Fruit fly (Drosophila melanogaster) whole organism, embryonic: Measurements from ENCODE around the gene Mics1.

ENCODE experiments used
- ATbp ChIP-seq: fragments of 200-800 bp; sonication (Bioruptor generic); optimal IDR thresholded peaks from 2 replicates; lab custom pipeline; 2017; ENCODE audit warnings: missing biosample characterization, mild to moderate bottlenecking, missing genetic modification characterization, missing genetic modification reagents
- Abd-B ChIP-seq: fragments of 200-800 bp; sonication (Bioruptor generic); optimal IDR thresholded peaks from 2 replicates; lab custom pipeline; 2018; ENCODE audit warnings: missing biosample characterization, mild to moderate bottlenecking, missing genetic modification characterization, moderate library complexity
- CG10959 ChIP-seq: fragments of 200-800 bp; sonication (Bioruptor generic); IDR thresholded peaks from 2 replicates; pipeline ENCODE4 v1.3.6; 2022; ENCODE audit warnings: missing biosample characterization, missing genetic modification characterization
- CG12391 ChIP-seq: fragments of 200-800 bp; sonication (Bioruptor generic); optimal IDR thresholded peaks from 3 replicates; lab custom pipeline; 2018; ENCODE audit warnings: missing biosample characterization, mild to moderate bottlenecking, missing genetic modification characterization, moderate library complexity
- CG14441 ChIP-seq: fragments of 200-800 bp; sonication (Bioruptor generic); IDR thresholded peaks from 2 replicates; pipeline ENCODE4 v1.3.6; 2022; ENCODE audit warnings: missing biosample characterization, missing genetic modification characterization
- CG15696 ChIP-seq: fragments of 200-800 bp; sonication (Bioruptor generic); optimal IDR thresholded peaks from 2 replicates; lab custom pipeline; 2019; ENCODE audit warnings: missing biosample characterization, mild to moderate bottlenecking, missing genetic modification characterization, moderate library complexity
- CG30431 ChIP-seq: fragments of 200-800 bp; sonication (Bioruptor generic); optimal IDR thresholded peaks from 2 replicates; lab custom pipeline; 2017; ENCODE audit warnings: missing biosample characterization, missing genetic modification characterization
- CG31224 ChIP-seq: fragments of 200-800 bp; sonication (Bioruptor generic); IDR thresholded peaks from 2 replicates; pipeline ENCODE4 v1.3.6; 2022; ENCODE audit warnings: missing biosample characterization, missing genetic modification characterization
- CG32772 ChIP-seq: fragments of 200-800 bp; sonication (Bioruptor generic); IDR thresholded peaks from 2 replicates; pipeline ENCODE4 v1.3.6; 2022; ENCODE audit warnings: missing biosample characterization, missing genetic modification characterization
- CG33557 ChIP-seq: fragments of 200-800 bp; sonication (Bioruptor generic); optimal IDR thresholded peaks from 2 replicates; lab custom pipeline; 2019; ENCODE audit warnings: missing biosample characterization, mild to moderate bottlenecking, missing genetic modification characterization, moderate library complexity
- CG34376 ChIP-seq: fragments of 200-800 bp; sonication (Bioruptor generic); optimal IDR thresholded peaks from 2 replicates; lab custom pipeline; 2018; ENCODE audit warnings: missing biosample characterization, mild to moderate bottlenecking, missing genetic modification characterization
- CG5180 ChIP-seq: fragments of 200-800 bp; sonication (Bioruptor generic); optimal IDR thresholded peaks from 3 replicates; lab custom pipeline; 2017; ENCODE audit warnings: missing biosample characterization, missing genetic modification characterization, mild to moderate bottlenecking, moderate library complexity, missing genetic modification reagents
- CG7839 ChIP-seq: fragments of 200-800 bp; sonication (Bioruptor generic); optimal IDR thresholded peaks from 3 replicates; lab custom pipeline; 2018; ENCODE audit warnings: missing biosample characterization, mild to moderate bottlenecking, missing genetic modification characterization, moderate library complexity
- CG7928 ChIP-seq: fragments of 200-800 bp; sonication (Bioruptor generic); optimal IDR thresholded peaks from 2 replicates; lab custom pipeline; 2017; ENCODE audit warnings: missing biosample characterization, mild to moderate bottlenecking, missing genetic modification characterization
- CG7987 ChIP-seq: fragments of 200-800 bp; sonication (Bioruptor generic); optimal IDR thresholded peaks from 2 replicates; lab custom pipeline; 2018; ENCODE audit warnings: missing biosample characterization, mild to moderate bottlenecking, missing genetic modification characterization, moderate library complexity
- CG8089 ChIP-seq: fragments of 200-800 bp; sonication (Bioruptor generic); optimal IDR thresholded peaks from 3 replicates; lab custom pipeline; 2016; ENCODE audit warnings: missing biosample characterization, missing genetic modification characterization
- CG9437 ChIP-seq: fragments of 200-800 bp; sonication (Bioruptor generic); optimal IDR thresholded peaks from 2 replicates; lab custom pipeline; 2018; ENCODE audit warnings: missing biosample characterization, mild to moderate bottlenecking, missing genetic modification characterization
- CG9727 ChIP-seq: fragments of 200-800 bp; sonication (Bioruptor generic); optimal IDR thresholded peaks from 3 replicates; lab custom pipeline; 2017; ENCODE audit warnings: missing biosample characterization, mild to moderate bottlenecking, missing genetic modification characterization
- CG9876 ChIP-seq: fragments of 200-800 bp; sonication (Bioruptor generic); optimal IDR thresholded peaks from 2 replicates; lab custom pipeline; 2016; ENCODE audit warnings: missing biosample characterization, missing genetic modification characterization
- Dbx ChIP-seq: fragments of 200-800 bp; sonication (Bioruptor generic); IDR thresholded peaks from 3 replicates; pipeline ENCODE4 v1.3.6; 2022; ENCODE audit warnings: missing biosample characterization, missing genetic modification characterization
- H2.0 ChIP-seq: fragments of 200-800 bp; sonication (Bioruptor generic); IDR thresholded peaks from 2 replicates; pipeline ENCODE4 v1.3.6; 2022; ENCODE audit warnings: missing biosample characterization, missing genetic modification characterization
- Hr3 ChIP-seq: fragments of 200-800 bp; sonication (Bioruptor generic); optimal IDR thresholded peaks from 3 replicates; lab custom pipeline; 2016; ENCODE audit warnings: missing biosample characterization, missing genetic modification characterization
- Lim3 ChIP-seq: fragments of 200-800 bp; sonication (Bioruptor generic); IDR thresholded peaks from 2 replicates; pipeline ENCODE4 v1.3.6; 2022; ENCODE audit warnings: missing biosample characterization, missing genetic modification characterization
- Mad ChIP-seq: fragments of 200-800 bp; sonication (Bioruptor generic); optimal IDR thresholded peaks from 2 replicates; lab custom pipeline; 2016; ENCODE audit warnings: missing biosample characterization, missing genetic modification characterization
- NC2α ChIP-seq: fragments of 200-800 bp; sonication (Bioruptor generic); optimal IDR thresholded peaks from 2 replicates; lab custom pipeline; 2016; ENCODE audit warnings: missing biosample characterization, missing genetic modification characterization
- Pdp1 ChIP-seq, 2 experiments: fragments of 200-800 bp; sonication (Bioruptor generic); optimal IDR thresholded peaks; 3 replicates each; lab custom pipeline; 2016; ENCODE audit warnings: missing biosample characterization in 2 of 2, missing genetic modification characterization in 2 of 2, mild to moderate bottlenecking in 1 of 2, moderate library complexity in 1 of 2
- Sin3A ChIP-seq: fragments of >200 bp; optimal IDR thresholded peaks from 2 replicates; lab custom pipeline; 2018
- Sox100B ChIP-seq: fragments of 200-800 bp; sonication (Bioruptor generic); optimal IDR thresholded peaks from 3 replicates; lab custom pipeline; 2018; ENCODE audit warnings: missing biosample characterization, mild to moderate bottlenecking, missing genetic modification characterization
- chm ChIP-seq: fragments of 200-800 bp; sonication (Bioruptor generic); IDR thresholded peaks from 2 replicates; pipeline ENCODE4 v1.3.6; 2022; ENCODE audit warnings: missing biosample characterization, missing genetic modification characterization
- crc ChIP-seq: fragments of 200-800 bp; sonication (Bioruptor generic); optimal IDR thresholded peaks from 2 replicates; lab custom pipeline; 2016; ENCODE audit warnings: missing biosample characterization, missing genetic modification characterization
- cwo ChIP-seq: fragments of 200-800 bp; sonication (Bioruptor generic); optimal IDR thresholded peaks from 3 replicates; lab custom pipeline; 2017; ENCODE audit warnings: missing biosample characterization, missing genetic modification characterization, mild to moderate bottlenecking, moderate library complexity, missing genetic modification reagents
- dpn ChIP-seq, 2 experiments: fragments of 200-800 bp; sonication (Bioruptor generic); optimal IDR thresholded peaks; 3 replicates each; lab custom pipeline; 2016; ENCODE audit warnings: missing biosample characterization in 2 of 2, missing genetic modification characterization in 2 of 2
- exex ChIP-seq: fragments of 200-800 bp; sonication (Bioruptor generic); optimal IDR thresholded peaks from 4 replicates; lab custom pipeline; 2018; ENCODE audit warnings: missing biosample characterization, mild to moderate bottlenecking, missing genetic modification characterization, moderate library complexity
- ftz-f1 ChIP-seq: fragments of 200-800 bp; sonication (Bioruptor generic); optimal IDR thresholded peaks from 2 replicates; lab custom pipeline; 2016; ENCODE audit warnings: missing biosample characterization, missing genetic modification characterization
- gcm ChIP-seq: fragments of 200-800 bp; sonication (Bioruptor generic); optimal IDR thresholded peaks from 2 replicates; lab custom pipeline; 2019; ENCODE audit warnings: missing biosample characterization, mild to moderate bottlenecking, missing genetic modification characterization, moderate library complexity
- lab ChIP-seq: fragments of 200-800 bp; sonication (Bioruptor generic); optimal IDR thresholded peaks from 3 replicates; lab custom pipeline; 2017; ENCODE audit warnings: missing biosample characterization, missing genetic modification characterization, mild to moderate bottlenecking, moderate library complexity, missing genetic modification reagents
- lbe ChIP-seq: fragments of 200-800 bp; sonication (Bioruptor generic); optimal IDR thresholded peaks from 2 replicates; lab custom pipeline; 2016; ENCODE audit warnings: missing biosample characterization, mild to moderate bottlenecking, missing genetic modification characterization
- pan ChIP-seq, 4 experiments: fragments of >200 bp in 3 of 4; fragments of 200-800 bp in 1 of 4; sonication (Bioruptor generic) in 1 of 4; optimal IDR thresholded peaks in 3 of 4; IDR thresholded peaks in 1 of 4; 2 replicates each; pipeline versions ENCODE4 v1.3.6 to Lab custom; 2017 to 2022; ENCODE audit warnings: missing biosample characterization in 2 of 4, missing genetic modification characterization in 2 of 4, mixed read lengths in 1 of 4
- pfk ChIP-seq: fragments of 200-800 bp; sonication (Bioruptor generic); optimal IDR thresholded peaks from 2 replicates; lab custom pipeline; 2018; ENCODE audit warnings: missing biosample characterization, mild to moderate bottlenecking, missing genetic modification characterization, moderate library complexity
- rib ChIP-seq: fragments of 200-800 bp; sonication (Bioruptor generic); IDR thresholded peaks from 2 replicates; pipeline ENCODE4 v1.3.6; 2022; ENCODE audit warnings: missing biosample characterization, missing genetic modification characterization
- scrt ChIP-seq: fragments of 200-800 bp; sonication (Bioruptor generic); optimal IDR thresholded peaks from 2 replicates; lab custom pipeline; 2018; ENCODE audit warnings: missing biosample characterization, mild to moderate bottlenecking, missing genetic modification characterization, moderate library complexity
- sd ChIP-seq: fragments of 200-800 bp; sonication (Bioruptor generic); optimal IDR thresholded peaks from 3 replicates; lab custom pipeline; 2018; ENCODE audit warnings: missing biosample characterization, mild to moderate bottlenecking, missing genetic modification characterization, moderate library complexity
- sqz ChIP-seq: fragments of 200-800 bp; sonication (Bioruptor generic); optimal IDR thresholded peaks from 3 replicates; lab custom pipeline; 2018; ENCODE audit warnings: missing biosample characterization, mild to moderate bottlenecking, missing genetic modification characterization
- sr ChIP-seq: fragments of 200-800 bp; sonication (Bioruptor generic); IDR thresholded peaks from 3 replicates; pipeline ENCODE4 v1.3.6; 2022; ENCODE audit warnings: missing biosample characterization, missing genetic modification characterization
- sug ChIP-seq: fragments of 200-800 bp; optimal IDR thresholded peaks from 2 replicates; lab custom pipeline; 2019; ENCODE audit warnings: missing biosample characterization, mild to moderate bottlenecking, missing genetic modification characterization, moderate library complexity
- trem ChIP-seq: fragments of 200-800 bp; optimal IDR thresholded peaks from 3 replicates; lab custom pipeline; 2019; ENCODE audit warnings: missing biosample characterization, mild to moderate bottlenecking, missing genetic modification characterization, moderate library complexity
- vnd ChIP-seq: fragments of 200-800 bp; sonication (Bioruptor generic); IDR thresholded peaks from 3 replicates; pipeline ENCODE4 v1.3.6; 2022; ENCODE audit warnings: missing biosample characterization, missing genetic modification characterization; ENCODE audit not compliant: partially characterized antibody

The Mics1 gene

DNA sequence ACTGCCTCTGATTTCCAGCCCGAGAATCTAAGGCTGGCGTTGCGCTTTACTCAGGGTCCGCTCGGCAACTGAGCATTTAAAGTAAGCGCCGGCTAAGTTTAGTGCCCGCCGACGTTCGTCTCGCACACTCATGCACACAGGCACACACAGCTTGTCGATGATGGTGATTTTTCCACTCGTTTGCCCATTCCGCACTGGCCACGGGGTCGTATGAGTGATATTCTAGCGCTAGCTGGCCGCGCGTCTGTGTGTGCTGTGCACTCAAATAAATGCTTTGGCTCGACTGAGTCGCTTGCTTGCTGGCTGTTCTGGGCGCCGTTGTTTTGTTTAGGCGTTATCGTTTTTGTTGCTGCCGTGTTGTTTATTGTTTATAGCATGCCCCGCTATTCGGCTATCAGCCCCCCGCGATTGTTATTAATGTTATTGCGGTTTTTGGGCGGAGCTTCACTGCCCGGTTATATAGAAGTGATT, 13.5 kb upstream of the Mics1 start, which contains the start of gene alpha-Est8 (continued):
- TF ChIP-seq lbe (GFP tag; lab: Kevin White, UChicago) (no peak), trem (tag; lab: Kevin White, UChicago) (no peak), CG10959 (no peak), sqz (GFP tag; lab: Kevin White, UChicago) (no peak), CG7987 (GFP tag; lab: Kevin White, UChicago) (peak; percentile 7)
- TF ChIP-seq, all 482 proteins: peak for 66

dm6 chr3R:7514232-7514863, 12.2 kb upstream of the Mics1 start:
- TF ChIP-seq dpn (GFP tag; optimal IDR thresholded peaks at IDR 0.05; lab: Kevin White, UChicago) (no peak), cwo (GFP tag; lab: Kevin White, UChicago) (peak; percentile 1), Abd-B (no peak), ftz-f1 (no peak), Hr3 (no peak), CG8089 (GFP tag; lab: Kevin White, UChicago) (no peak), rib (GFP tag; lab: Robert Waterston, UW) (no peak), crc (no peak), Pdp1 (GFP tag; optimal IDR thresholded peaks at IDR 0.05; lab: Kevin White, UChicago) (peak in 1 of 2 experiments; percentile 1), CG10959 (no peak), scrt (no peak), pan (optimal IDR thresholded peaks at IDR 0.05; lab: Kevin White, UChicago) (no peak), pan (GFP tag; optimal IDR thresholded peaks at IDR 0.05 in 1 of 2, IDR thresholded peaks at IDR 0.05 in 1 of 2) (no peak), CG31224 (GFP tag; lab: Robert Waterston, UW) (no peak), CG15696 (tag; lab: Kevin White, UChicago) (no peak), CG7839 (no peak), pfk (GFP tag; lab: Kevin White, UChicago) (no peak), CG9876 (GFP tag; lab: Kevin White, UChicago) (no peak), CG14441 (GFP tag; lab: Robert Waterston, UW) (no peak), Dbx (no peak), sug (peak; percentile 80), CG12391 (tag; lab: Kevin White, UChicago) (no peak), vnd (GFP tag; lab: Robert Waterston, UW) (no peak), chm (GFP tag; lab: Robert Waterston, UW) (no peak), Sin3A (lab: Kevin White, UChicago) (no peak), CG9437 (GFP tag; lab: Kevin White, UChicago) (no peak), Mad (GFP tag; lab: Kevin White, UChicago) (no peak), gcm (GFP tag; lab: Kevin White, UChicago) (no peak), CG30431 (GFP tag; lab: Kevin White, UChicago) (no peak), Lim3 (GFP tag; lab: Robert Waterston, UW) (no peak), CG32772 (GFP tag; lab: Robert Waterston, UW) (no peak), CG33557 (GFP tag; lab: Kevin White, UChicago) (no peak), CG34376 (GFP tag; lab: Kevin White, UChicago) (peak; percentile 74), sd (tag; lab: Kevin White, UChicago) (peak; percentile 51), ATbp (GFP tag; lab: Kevin White, UChicago) (no peak), CG5180 (GFP tag; lab: Kevin White, UChicago) (no peak), exex (tag; lab: Kevin White, UChicago) (peak; percentile 85), CG9727 (no peak), Sox100B (no peak), H2.0 (GFP tag; lab: Robert Waterston, UW) (no peak), lab (GFP tag; lab: Kevin White, UChicago) (peak; percentile 17), sr (GFP tag; lab: Robert Waterston, UW) (no peak), NC2α (GFP tag; lab: Kevin White, UChicago) (no peak), CG7928 (no peak)
